Worm (Caenorhabditis elegans) whole organism, L4 larva: Measurements from ENCODE around the gene Y57G11C.22.

Experiments
- R02D3.7 ChIP-seq: fragments of 150-350 bp; sonication (generic microtip); optimal IDR thresholded peaks from 3 replicates; lab custom pipeline; 2014; ENCODE audit warnings: missing biosample characterization, missing genetic modification characterization
- Y105C5A.15 ChIP-seq: fragments of 200-800 bp; sonication (Bioruptor generic); IDR thresholded peaks from 2 replicates; pipeline ENCODE4 v1.3.6; 2022; ENCODE audit warnings: missing genetic modification characterization, missing compliant biosample characterization
- ZK337.2 ChIP-seq: fragments of 200-800 bp; sonication (Bioruptor generic); IDR thresholded peaks from 2 replicates; pipeline ENCODE4 v1.3.6; 2022; ENCODE audit warnings: missing genetic modification reagents, missing genetic modification characterization, missing compliant biosample characterization
- aha-1 ChIP-seq: fragments of 150-350 bp; peaks from one replicate; lab custom pipeline; 2014; ENCODE audit warnings: missing biosample characterization, missing genetic modification characterization
- ceh-20 ChIP-seq: fragments of 200-800 bp; sonication (Bioruptor generic); IDR thresholded peaks from 2 replicates; pipeline ENCODE4 v1.3.6; 2022; ENCODE audit warnings: missing genetic modification reagents, missing genetic modification characterization, missing compliant biosample characterization
- ceh-28 ChIP-seq: fragments of 150-350 bp; optimal IDR thresholded peaks from 2 replicates; lab custom pipeline; 2014; ENCODE audit warnings: missing biosample characterization, missing genetic modification reagents, missing genetic modification characterization
- ceh-62 ChIP-seq: sonication (generic microtip); optimal IDR thresholded peaks from 2 replicates; lab custom pipeline; 2017; ENCODE audit warnings: missing biosample characterization, missing genetic modification characterization
- ceh-82 ChIP-seq: sonication (generic microtip); optimal IDR thresholded peaks from 2 replicates; lab custom pipeline; 2017; ENCODE audit warnings: missing biosample characterization, missing genetic modification characterization
- daf-19 ChIP-seq: fragments of 200-800 bp; sonication (Bioruptor generic); conservative IDR thresholded peaks from 2 replicates; pipeline ENCODE4 v1.3.6; 2022; ENCODE audit warnings: missing genetic modification characterization, missing compliant biosample characterization
- dmd-8 ChIP-seq: fragments of 200-800 bp; sonication (Bioruptor generic); IDR thresholded peaks from 2 replicates; pipeline ENCODE4 v1.3.6; 2022; ENCODE audit warnings: missing genetic modification characterization, missing compliant biosample characterization
- dmd-9 ChIP-seq: fragments of 200-800 bp; sonication (Bioruptor generic); IDR thresholded peaks from 2 replicates; pipeline ENCODE4 v1.3.6; 2022; ENCODE audit warnings: missing genetic modification reagents, missing genetic modification characterization, missing compliant biosample characterization
- duxl-1 ChIP-seq: sonication (generic microtip); optimal IDR thresholded peaks from 2 replicates; lab custom pipeline; 2016; ENCODE audit warnings: mild to moderate bottlenecking, missing genetic modification characterization, moderate library complexity, missing compliant biosample characterization; ENCODE audit not compliant: poor library complexity
- dve-1 ChIP-seq: sonication (generic microtip); optimal IDR thresholded peaks from 2 replicates; lab custom pipeline; 2017; ENCODE audit warnings: antibody characterized with exemption, mild to moderate bottlenecking, missing genetic modification characterization, missing compliant biosample characterization; ENCODE audit not compliant: insufficient read depth
- egl-43 ChIP-seq: fragments of 200-800 bp; sonication (Bioruptor generic); IDR thresholded peaks from 2 replicates; pipeline ENCODE4 v1.3.6; 2022; ENCODE audit warnings: missing genetic modification reagents, missing genetic modification characterization, missing compliant biosample characterization
- fkh-10 ChIP-seq: fragments of 150-350 bp; optimal IDR thresholded peaks from 2 replicates; lab custom pipeline; 2014; ENCODE audit warnings: missing biosample characterization, missing genetic modification reagents, missing genetic modification characterization
- fos-1 ChIP-seq: fragments of 150-350 bp; optimal IDR thresholded peaks from 2 replicates; lab custom pipeline; 2014; ENCODE audit warnings: missing biosample characterization, missing genetic modification characterization
- hlh-11 ChIP-seq: fragments of 200-800 bp; sonication (Bioruptor generic); optimal IDR thresholded peaks from 2 replicates; lab custom pipeline; 2018; ENCODE audit warnings: mild to moderate bottlenecking, missing genetic modification characterization, missing compliant biosample characterization
- jun-1 ChIP-seq: fragments of 150-350 bp; optimal IDR thresholded peaks from 2 replicates; lab custom pipeline; 2014; ENCODE audit warnings: missing biosample characterization, missing genetic modification reagents, missing genetic modification characterization
- lin-13 ChIP-seq: fragments of 150-350 bp; optimal IDR thresholded peaks from 2 replicates; lab custom pipeline; 2014; ENCODE audit warnings: missing biosample characterization, missing genetic modification reagents, missing genetic modification characterization
- lin-15B ChIP-seq: fragments of 150-350 bp; sonication (generic microtip); optimal IDR thresholded peaks from 3 replicates; lab custom pipeline; 2014; ENCODE audit warnings: missing biosample characterization, missing genetic modification characterization
- lin-29 ChIP-seq: fragments of 200-800 bp; sonication (Bioruptor generic); IDR thresholded peaks from 2 replicates; pipeline ENCODE4 v1.3.6; 2022; ENCODE audit warnings: missing genetic modification reagents, missing genetic modification characterization, missing compliant biosample characterization
- lir-3 ChIP-seq: sonication (generic microtip); optimal IDR thresholded peaks from 2 replicates; lab custom pipeline; 2016; ENCODE audit warnings: mild to moderate bottlenecking, missing genetic modification characterization, missing compliant biosample characterization
- madf-5 ChIP-seq, 2 experiments: fragments of 200-800 bp; sonication (Bioruptor generic); IDR thresholded peaks; 2 replicates each; pipeline ENCODE4 v1.3.6; 2022; ENCODE audit warnings: missing compliant biosample characterization in 2 of 2, missing genetic modification characterization in 2 of 2
- mes-2 ChIP-seq: sonication (generic microtip); optimal IDR thresholded peaks from 2 replicates; lab custom pipeline; 2016; ENCODE audit warnings: missing genotype, mild to moderate bottlenecking, missing genetic modification characterization, missing compliant biosample characterization; ENCODE audit not compliant: poor library complexity, severe bottlenecking
- mxl-2 ChIP-seq: fragments of 200-800 bp; sonication (Bioruptor generic); conservative IDR thresholded peaks from 2 replicates; pipeline ENCODE4 v1.3.6; 2022; ENCODE audit warnings: missing genetic modification reagents, missing genetic modification characterization, missing compliant biosample characterization
- mxl-3 ChIP-seq: fragments of 200-800 bp; sonication (Bioruptor generic); optimal IDR thresholded peaks from 2 replicates; lab custom pipeline; 2018; ENCODE audit warnings: mild to moderate bottlenecking, missing genetic modification characterization, missing compliant biosample characterization
- nhr-25 ChIP-seq: sonication (generic microtip); optimal IDR thresholded peaks from 2 replicates; lab custom pipeline; 2017; ENCODE audit warnings: missing genetic modification characterization, mild to moderate bottlenecking, missing compliant biosample characterization, antibody characterized with exemption, moderate library complexity, borderline replicate concordance; ENCODE audit not compliant: insufficient read depth
- nhr-6 ChIP-seq: fragments of 150-350 bp; optimal IDR thresholded peaks from 2 replicates; lab custom pipeline; 2014; ENCODE audit warnings: missing biosample characterization, missing genetic modification characterization
- nhr-77 ChIP-seq: fragments of 150-350 bp; optimal IDR thresholded peaks from 2 replicates; lab custom pipeline; 2014; ENCODE audit warnings: missing biosample characterization, missing genetic modification characterization
- pqm-1 ChIP-seq: sonication (generic microtip); optimal IDR thresholded peaks from 2 replicates; lab custom pipeline; 2017; ENCODE audit warnings: missing biosample characterization, missing genetic modification characterization
- rbr-2 ChIP-seq: sonication (generic microtip); optimal IDR thresholded peaks from 2 replicates; lab custom pipeline; 2016; ENCODE audit warnings: missing genotype, missing genetic modification characterization, missing compliant biosample characterization
- sdz-12 ChIP-seq: fragments of 200-800 bp; sonication (Bioruptor generic); optimal IDR thresholded peaks from 2 replicates; lab custom pipeline; 2018; ENCODE audit warnings: mild to moderate bottlenecking, missing genetic modification characterization, missing compliant biosample characterization
- skn-1 ChIP-seq: fragments of 150-350 bp; optimal IDR thresholded peaks from 2 replicates; lab custom pipeline; 2014; ENCODE audit warnings: missing biosample characterization, missing genetic modification characterization
- snpc-1.2 ChIP-seq: fragments of 200-800 bp; sonication (Bioruptor generic); IDR thresholded peaks from 2 replicates; pipeline ENCODE4 v1.3.6; 2022; ENCODE audit warnings: missing genetic modification reagents, missing genetic modification characterization, missing compliant biosample characterization
- spr-1 ChIP-seq: sonication (generic microtip); optimal IDR thresholded peaks from 2 replicates; lab custom pipeline; 2016; ENCODE audit warnings: mild to moderate bottlenecking, missing genetic modification characterization, missing compliant biosample characterization
- unc-62 ChIP-seq, 3 experiments: fragments of 150-350 bp in 1 of 3; sonication (generic microtip); optimal IDR thresholded peaks in 2 of 3; peaks in 1 of 3; 1 replicate in 1 of 3; 2 replicates in 2 of 3; lab custom pipeline; 2014 to 2017; ENCODE audit warnings: missing biosample characterization in 3 of 3, missing genetic modification characterization in 3 of 3, missing genetic modification reagents in 3 of 3, missing genotype in 1 of 3
- vab-7 ChIP-seq: fragments of 200-800 bp; sonication (Bioruptor generic); IDR thresholded peaks from 2 replicates; pipeline ENCODE4 v1.3.6; 2022; ENCODE audit warnings: missing genetic modification reagents, missing genetic modification characterization, missing compliant biosample characterization
- ztf-7 ChIP-seq: fragments of 150-350 bp; optimal IDR thresholded peaks from 2 replicates; lab custom pipeline; 2014; ENCODE audit warnings: missing biosample characterization, missing genetic modification characterization

The Y57G11C.22 gene

ce11 chrIV:14874926-14875570 is 38.0 kb downstream of the Y57G11C.22 start (continued):
- TF ChIP-seq mes-2 (tag; lab: Kevin White, UChicago) (peak; percentile 61), jun-1 (peak; percentile 10), spr-1 (tag; lab: Kevin White, UChicago) (peak; percentile 23), rbr-2 (tag; lab: Kevin White, UChicago) (peak; percentile 30), nhr-6 (tag; lab: Kevin White, UChicago) (peak; percentile 80), lin-15B (tag; lab: Kevin White, UChicago) (no peak), nhr-77 (tag; lab: Kevin White, UChicago) (no peak), lir-3 (tag; lab: Kevin White, UChicago) (no peak), Y105C5A.15 (GFP tag; lab: Robert Waterston, UW) (0 out of 2 replicates have a peak, but pooled peaks have one; percentile 25), mxl-2 (0 out of 2 replicates have a peak, but pooled peaks have one; percentile 43), egl-43 (GFP tag; lab: Robert Waterston, UW) (no peak), duxl-1 (tag; lab: Kevin White, UChicago) (no peak), daf-19 (no peak), ceh-82 (tag; lab: Kevin White, UChicago) (no peak), sdz-12 (GFP tag; lab: Kevin White, UChicago) (no peak), skn-1 (tag; lab: Kevin White, UChicago) (no peak), dve-1 (tag; lab: Kevin White, UChicago) (peak; percentile 93), hlh-11 (tag; lab: Kevin White, UChicago) (peak; percentile 78), madf-5 (GFP tag; IDR thresholded peaks at IDR 0.05; lab: Robert Waterston, UW) (0 out of 4 replicates have a peak, but pooled peaks of 1 of the 2 experiments have one; percentile 12), ceh-62 (no peak), mxl-3 (GFP tag; lab: Kevin White, UChicago) (peak; percentile 13), pqm-1 (peak; percentile 82), ztf-7 (tag; lab: Kevin White, UChicago) (peak; percentile 46), lin-29 (GFP tag; lab: Robert Waterston, UW) (no peak), fkh-10 (GFP tag; lab: Kevin White, UChicago) (no peak), lin-13 (GFP tag; lab: Kevin White, UChicago) (no peak)

ce11 chrIV:14876632-14877031 is 39.6 kb downstream of the Y57G11C.22 start:
- no peak for TF ChIP-seq dmd-9 (GFP tag; lab: Robert Waterston, UW)
- TF ChIP-seq ceh-28 (tag; lab: Kevin White, UChicago), result no peak
- peak; percentile 94 for TF ChIP-seq snpc-1.2
- TF ChIP-seq ZK337.2, result no peak
- no peak for TF ChIP-seq lin-13 (GFP tag; lab: Kevin White, UChicago)
- no peak for TF ChIP-seq madf-5 (GFP tag; IDR thresholded peaks at IDR 0.05; lab: Robert Waterston, UW)
- no peak for TF ChIP-seq dmd-8
- TF ChIP-seq R02D3.7 (tag; lab: Kevin White, UChicago), result no peak
- TF ChIP-seq ceh-20 (GFP tag; lab: Robert Waterston, UW), result 0 out of 2 replicates have a peak, but pooled peaks have one; percentile 23
- peak in 1 of 2 experiments; percentile 42 for TF ChIP-seq unc-62 (GFP tag; optimal IDR thresholded peaks at IDR 0.05 in 1 of 2; lab: Kevin White, UChicago)
- no peak for TF ChIP-seq unc-62 (tag; optimal IDR thresholded peaks at IDR 0.05; lab: Kevin White, UChicago)
- no peak for TF ChIP-seq fos-1 (tag; lab: Kevin White, UChicago)
- no peak for TF ChIP-seq mes-2 (tag; lab: Kevin White, UChicago)
- TF ChIP-seq sdz-12 (GFP tag; lab: Kevin White, UChicago), result no peak
- no peak for TF ChIP-seq vab-7 (GFP tag; lab: Robert Waterston, UW)
- TF ChIP-seq aha-1 (tag; lab: Kevin White, UChicago), result peak; percentile 32
- TF ChIP-seq nhr-25 (tag; lab: Kevin White, UChicago), result peak; percentile 50
- no peak for TF ChIP-seq nhr-77 (tag; lab: Kevin White, UChicago)
- TF ChIP-seq mxl-3 (GFP tag; lab: Kevin White, UChicago), result peak; percentile 56
